Worm (Caenorhabditis elegans) whole organism, early embryonic: Measurements from ENCODE around the gene Y47D3A.13.
A peak's percentile ranks its signal among the peaks of the same experiment; 100 is the strongest.

ENCODE experiments used
- B0310.2 ChIP-seq: sonication (generic microtip); optimal IDR thresholded peaks from 2 replicates; lab custom pipeline; 2016; ENCODE audit warnings: mild to moderate bottlenecking, missing genetic modification characterization, missing compliant biosample characterization
- F13C5.2 ChIP-seq: sonication (generic microtip); optimal IDR thresholded peaks from 2 replicates; lab custom pipeline; 2017; ENCODE audit warnings: mild to moderate bottlenecking, missing genetic modification characterization, inconsistent platforms, missing compliant biosample characterization
- aly-1 ChIP-seq: sonication (generic microtip); optimal IDR thresholded peaks from 2 replicates; lab custom pipeline; 2016; ENCODE audit warnings: missing genetic modification characterization, missing compliant biosample characterization
- ama-1 ChIP-seq: fragments of 150-350 bp; optimal IDR thresholded peaks from 2 replicates; lab custom pipeline; 2014
- ceh-36 ChIP-seq: sonication (generic microtip); optimal IDR thresholded peaks from 2 replicates; lab custom pipeline; 2016; ENCODE audit warnings: missing genetic modification characterization, inconsistent platforms, missing compliant biosample characterization
- ets-7 ChIP-seq: sonication (generic microtip); optimal IDR thresholded peaks from 2 replicates; lab custom pipeline; 2016; ENCODE audit warnings: missing genotype, missing genetic modification characterization, missing compliant biosample characterization
- pes-1 ChIP-seq: fragments of 200-800 bp; sonication (Bioruptor generic); IDR thresholded peaks from 2 replicates; pipeline ENCODE4 v1.3.6; 2022; ENCODE audit warnings: missing genetic modification reagents, missing genetic modification characterization, missing compliant biosample characterization
- scrt-1 ChIP-seq: fragments of 200-800 bp; sonication (Bioruptor generic); IDR thresholded peaks from 2 replicates; pipeline ENCODE4 v1.3.6; 2022; ENCODE audit warnings: missing genetic modification characterization, missing compliant biosample characterization
- tra-4 ChIP-seq: sonication (generic microtip); optimal IDR thresholded peaks from 2 replicates; lab custom pipeline; 2017; ENCODE audit warnings: missing genetic modification characterization, missing compliant biosample characterization

ce11 chrIII:11236788-11237187, 12.9 kb upstream of the Y47D3A.13 start, which contains the start of the genes Y47D3A.14 and aakb-2:
- TF ChIP-seq ceh-36 (tag; lab: Kevin White, UChicago) (peak; percentile 36), ama-1 (lab: Kevin White, UChicago) (no peak), B0310.2 (no peak), pes-1 (GFP tag; lab: Robert Waterston, UW) (peak; percentile 75), scrt-1 (GFP tag; lab: Robert Waterston, UW) (no peak), aly-1 (tag; lab: Kevin White, UChicago) (no peak), ets-7 (tag; lab: Kevin White, UChicago) (no peak), F13C5.2 (tag; lab: Kevin White, UChicago) (peak; percentile 88), tra-4 (tag; lab: Kevin White, UChicago) (no peak)
